Fruit fly (Drosophila melanogaster) S2 (cell line): ENCODE measurements around the gene Ir94b.

ENCODE experiments used
- CG8478 ChIP-seq: fragments of >200 bp; optimal IDR thresholded peaks from 2 replicates; lab custom pipeline; 2018
- CTCF ChIP-seq, 2 experiments: fragments of >200 bp; optimal IDR thresholded peaks; 2 replicates each; lab custom pipeline; 2018

DNA sequence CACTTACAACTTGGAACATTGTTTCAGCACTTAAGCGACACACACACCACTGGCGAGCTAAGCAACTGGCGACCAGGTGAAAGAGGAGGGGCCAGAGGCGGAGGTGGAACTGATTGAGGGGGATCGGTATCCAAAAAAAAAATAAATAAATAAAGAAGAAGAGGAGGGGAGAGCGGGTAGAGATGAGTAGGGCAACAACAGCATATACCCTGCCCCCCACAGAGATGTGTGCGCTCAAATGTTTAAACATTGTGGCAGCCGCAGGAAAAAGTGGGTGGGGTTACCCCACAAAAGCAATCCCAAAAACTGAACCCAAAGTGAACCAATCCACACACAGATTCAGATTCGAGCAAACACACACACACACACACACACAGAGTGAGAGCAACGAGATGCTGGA lies 33.4 kb upstream of the Ir94b start:
- no peak for TF ChIP-seq CTCF (optimal IDR thresholded peaks at IDR 0.05; lab: Kevin White, UChicago)
- no peak for TF ChIP-seq CG8478 (lab: Kevin White, UChicago)
